Worm (Caenorhabditis elegans) whole organism, young adult: ENCODE measurements around the gene str-44.

Experiments
- F10E7.11 ChIP-seq: sonication (generic microtip); optimal IDR thresholded peaks from 2 replicates; lab custom pipeline; 2017; ENCODE audit warnings: mild to moderate bottlenecking, missing genetic modification characterization, moderate library complexity, missing compliant biosample characterization
- Y53F4B.3 ChIP-seq: fragments of 200-800 bp; sonication (Bioruptor generic); IDR thresholded peaks from 2 replicates; pipeline ENCODE4 v1.3.6; 2022; ENCODE audit warnings: missing genetic modification reagents, missing genetic modification characterization, missing compliant biosample characterization
- aptf-3 ChIP-seq: fragments of 200-800 bp; sonication (Bioruptor generic); IDR thresholded peaks from 2 replicates; pipeline ENCODE4 v1.3.6; 2022; ENCODE audit warnings: missing genetic modification characterization, missing compliant biosample characterization
- madf-3 ChIP-seq: fragments of 200-800 bp; sonication (Bioruptor generic); IDR thresholded peaks from 2 replicates; pipeline ENCODE4 v1.3.6; 2022; ENCODE audit warnings: missing genetic modification reagents, missing genetic modification characterization, missing compliant biosample characterization
- mes-4 ChIP-seq: sonication (generic microtip); optimal IDR thresholded peaks from 2 replicates; lab custom pipeline; 2016; ENCODE audit warnings: missing genotype, missing genetic modification characterization, missing compliant biosample characterization
- nhr-27 ChIP-seq: fragments of 200-800 bp; sonication (Bioruptor generic); optimal IDR thresholded peaks from 2 replicates; lab custom pipeline; 2018; ENCODE audit warnings: mild to moderate bottlenecking, missing genetic modification characterization, moderate library complexity, missing compliant biosample characterization
- rpc-1 ChIP-seq, 2 experiments: fragments of 150-350 bp in 1 of 2; sonication (generic microtip) in 1 of 2; optimal IDR thresholded peaks; 2 replicates each; lab custom pipeline; 2014 to 2018; ENCODE audit warnings: missing biosample characterization in 1 of 2, missing genetic modification characterization in 1 of 2, missing genetic modification reagents in 1 of 2, missing genotype in 1 of 2
- tbx-9 ChIP-seq: sonication (generic microtip); optimal IDR thresholded peaks from 2 replicates; lab custom pipeline; 2016; ENCODE audit warnings: borderline replicate concordance, missing genetic modification characterization, inconsistent platforms, missing compliant biosample characterization
- unc-130 ChIP-seq: sonication (generic microtip); optimal IDR thresholded peaks from 2 replicates; lab custom pipeline; 2016; ENCODE audit warnings: missing genetic modification reagents, missing genetic modification characterization, missing compliant biosample characterization
- ztf-26 ChIP-seq: sonication (generic microtip); optimal IDR thresholded peaks from 2 replicates; lab custom pipeline; 2017; ENCODE audit warnings: missing genetic modification characterization, missing compliant biosample characterization

str-44 gene

ce11 chrIV:7222088-7222487 lies 45.1 kb downstream of the str-44 start (continued):
- TF ChIP-seq rpc-1 (optimal IDR thresholded peaks at IDR 0.05; lab: Kevin White, UChicago), result no peak
- no peak for TF ChIP-seq rpc-1 (tag; optimal IDR thresholded peaks at IDR 0.05; lab: Kevin White, UChicago)
- TF ChIP-seq Y53F4B.3 (GFP tag; lab: Robert Waterston, UW), result no peak
- no peak for TF ChIP-seq mes-4 (tag; lab: Kevin White, UChicago)
- no peak for TF ChIP-seq nhr-27
- TF ChIP-seq, all 124 proteins: peak for 0

- TF ChIP-seq F10E7.11 (no peak), madf-3 (GFP tag; lab: Robert Waterston, UW) (no peak), tbx-9 (tag; lab: Kevin White, UChicago) (no peak), unc-130 (GFP tag; lab: Kevin White, UChicago) (no peak), ztf-26 (no peak), aptf-3 (no peak)
Measured at ce11 chrIV:7227072-7227471, 50.1 kb downstream of the str-44 start, which contains the start of gene R13A1.10. Gene R13A1.10 (minus strand): TSS chrIV:7227172.
